Worm (Caenorhabditis elegans) whole organism, midembryonic: ENCODE data around the gene F39G3.3.

Source experiments
- T22C8.4 ChIP-seq: fragments of 200-800 bp; sonication (Bioruptor generic); IDR thresholded peaks from 2 replicates; pipeline ENCODE4 v1.3.6; 2022; ENCODE audit warnings: missing genetic modification characterization, missing compliant biosample characterization
- cog-1 ChIP-seq: sonication (generic microtip); optimal IDR thresholded peaks from 2 replicates; lab custom pipeline; 2016; ENCODE audit warnings: missing genetic modification characterization, missing compliant biosample characterization
- flt-1 ChIP-seq: fragments of 200-800 bp; sonication (Bioruptor generic); IDR thresholded peaks from 2 replicates; pipeline ENCODE4 v1.3.6; 2022; ENCODE audit warnings: missing genetic modification characterization, missing compliant biosample characterization
- klf-2 ChIP-seq: fragments of 200-800 bp; sonication (Bioruptor generic); conservative IDR thresholded peaks from 2 replicates; pipeline ENCODE4 v1.3.6; 2022; ENCODE audit warnings: missing genetic modification reagents, missing genetic modification characterization, missing compliant biosample characterization
- med-1 ChIP-seq: sonication (generic microtip); optimal IDR thresholded peaks from 2 replicates; lab custom pipeline; 2017; ENCODE audit warnings: missing genetic modification characterization, mild to moderate bottlenecking, missing compliant biosample characterization, antibody characterized with exemption, missing genetic modification reagents; ENCODE audit not compliant: insufficient read depth
- ref-1 ChIP-seq: fragments of 200-800 bp; sonication (Bioruptor generic); conservative IDR thresholded peaks from 2 replicates; pipeline ENCODE4 v1.3.6; 2022; ENCODE audit warnings: missing genetic modification reagents, missing genetic modification characterization, missing compliant biosample characterization
- tab-1 ChIP-seq: fragments of 200-800 bp; sonication (Bioruptor generic); IDR thresholded peaks from 2 replicates; pipeline ENCODE4 v1.3.6; 2022; ENCODE audit warnings: missing genetic modification characterization, missing compliant biosample characterization
- ztf-23 ChIP-seq: fragments of 200-800 bp; sonication (Bioruptor generic); IDR thresholded peaks from 2 replicates; pipeline ENCODE4 v1.3.6; 2022; ENCODE audit warnings: missing genetic modification reagents, missing genetic modification characterization, missing compliant biosample characterization
- ztf-29 ChIP-seq: fragments of 200-800 bp; sonication (Bioruptor generic); IDR thresholded peaks from 2 replicates; pipeline ENCODE4 v1.3.6; 2022; ENCODE audit warnings: missing genetic modification reagents, missing genetic modification characterization, missing compliant biosample characterization

The F39G3.3 gene

ce11 chrV:4694466-4695092 lies 37.1 kb upstream of the F39G3.3 start:
- TF ChIP-seq flt-1 (GFP tag; lab: Robert Waterston, UW): no peak
- no peak for TF ChIP-seq ref-1 (GFP tag; lab: Robert Waterston, UW)
- no peak for TF ChIP-seq med-1 (GFP tag; lab: Kevin White, UChicago)
- TF ChIP-seq ztf-29 (GFP tag; lab: Robert Waterston, UW): no peak
- TF ChIP-seq klf-2 (GFP tag; lab: Robert Waterston, UW): no peak
- no peak for TF ChIP-seq ztf-23 (GFP tag; lab: Robert Waterston, UW)
- no peak for TF ChIP-seq T22C8.4 (GFP tag; lab: Robert Waterston, UW)
- no peak for TF ChIP-seq cog-1 (tag; lab: Kevin White, UChicago)
- no peak for TF ChIP-seq tab-1 (GFP tag; lab: Robert Waterston, UW)

- TF ChIP-seq flt-1 (GFP tag; lab: Robert Waterston, UW) (no peak), T22C8.4 (GFP tag; lab: Robert Waterston, UW) (no peak), med-1 (GFP tag; lab: Kevin White, UChicago) (no peak), klf-2 (GFP tag; lab: Robert Waterston, UW) (no peak), ztf-29 (GFP tag; lab: Robert Waterston, UW) (no peak)
Observed at ce11 chrV:4698675-4699074, 33.0 kb upstream of the F39G3.3 start.

ce11 chrV:4700189-4700588 lies 31.5 kb upstream of the F39G3.3 start, which contains the start of gene ZC266.1:
Gene ZC266.1 (minus strand): TSS chrV:4700289.
- TF ChIP-seq tab-1 (GFP tag; lab: Robert Waterston, UW): no peak
- no peak for TF ChIP-seq med-1 (GFP tag; lab: Kevin White, UChicago)
- no peak for TF ChIP-seq flt-1 (GFP tag; lab: Robert Waterston, UW)

- TF ChIP-seq ztf-23 (GFP tag; lab: Robert Waterston, UW) (no peak), ztf-29 (GFP tag; lab: Robert Waterston, UW) (no peak), tab-1 (GFP tag; lab: Robert Waterston, UW) (no peak), klf-2 (GFP tag; lab: Robert Waterston, UW) (no peak), T22C8.4 (GFP tag; lab: Robert Waterston, UW) (no peak), ref-1 (GFP tag; lab: Robert Waterston, UW) (no peak), flt-1 (GFP tag; lab: Robert Waterston, UW) (no peak), cog-1 (tag; lab: Kevin White, UChicago) (no peak), med-1 (GFP tag; lab: Kevin White, UChicago) (no peak)
Observed at ce11 chrV:4707646-4708045, 24.1 kb upstream of the F39G3.3 start.

ce11 chrV:4710464-4710863 lies 21.2 kb upstream of the F39G3.3 start, which contains the start of gene oac-24:
Gene oac-24 (plus strand): TSS chrV:4710764.
- TF ChIP-seq med-1 (GFP tag; lab: Kevin White, UChicago): no peak
- TF ChIP-seq tab-1 (GFP tag; lab: Robert Waterston, UW): no peak
- no peak for TF ChIP-seq cog-1 (tag; lab: Kevin White, UChicago)
- TF ChIP-seq ref-1 (GFP tag; lab: Robert Waterston, UW): no peak
- TF ChIP-seq ztf-23 (GFP tag; lab: Robert Waterston, UW): no peak
- TF ChIP-seq flt-1 (GFP tag; lab: Robert Waterston, UW): no peak
- TF ChIP-seq klf-2 (GFP tag; lab: Robert Waterston, UW): no peak
- TF ChIP-seq ztf-29 (GFP tag; lab: Robert Waterston, UW): no peak
- no peak for TF ChIP-seq T22C8.4 (GFP tag; lab: Robert Waterston, UW)

- TF ChIP-seq flt-1 (GFP tag; lab: Robert Waterston, UW) (no peak), tab-1 (GFP tag; lab: Robert Waterston, UW) (no peak), med-1 (GFP tag; lab: Kevin White, UChicago) (no peak), cog-1 (tag; lab: Kevin White, UChicago) (no peak), klf-2 (GFP tag; lab: Robert Waterston, UW) (no peak), ztf-23 (GFP tag; lab: Robert Waterston, UW) (no peak), T22C8.4 (GFP tag; lab: Robert Waterston, UW) (no peak), ref-1 (GFP tag; lab: Robert Waterston, UW) (no peak), ztf-29 (GFP tag; lab: Robert Waterston, UW) (no peak)
Observed at ce11 chrV:4719965-4720364, 11.7 kb upstream of the F39G3.3 start, which contains the start of gene prx-6. Gene prx-6 (minus strand): TSS chrV:4720093.

ce11 chrV:4720884-4721464 lies 10.7 kb upstream of the F39G3.3 start:
- no peak for TF ChIP-seq ztf-23 (GFP tag; lab: Robert Waterston, UW)
- TF ChIP-seq ref-1 (GFP tag; lab: Robert Waterston, UW): no peak
- TF ChIP-seq klf-2 (GFP tag; lab: Robert Waterston, UW): no peak
- TF ChIP-seq med-1 (GFP tag; lab: Kevin White, UChicago): no peak
- no peak for TF ChIP-seq ztf-29 (GFP tag; lab: Robert Waterston, UW)
- TF ChIP-seq T22C8.4 (GFP tag; lab: Robert Waterston, UW): no peak
- TF ChIP-seq flt-1 (GFP tag; lab: Robert Waterston, UW): no peak
- TF ChIP-seq tab-1 (GFP tag; lab: Robert Waterston, UW): no peak
- no peak for TF ChIP-seq cog-1 (tag; lab: Kevin White, UChicago)

- TF ChIP-seq tab-1 (GFP tag; lab: Robert Waterston, UW) (no peak), ztf-29 (GFP tag; lab: Robert Waterston, UW) (no peak), ztf-23 (GFP tag; lab: Robert Waterston, UW) (no peak), ref-1 (GFP tag; lab: Robert Waterston, UW) (no peak), flt-1 (GFP tag; lab: Robert Waterston, UW) (no peak), med-1 (GFP tag; lab: Kevin White, UChicago) (no peak), klf-2 (GFP tag; lab: Robert Waterston, UW) (no peak), T22C8.4 (GFP tag; lab: Robert Waterston, UW) (no peak), cog-1 (tag; lab: Kevin White, UChicago) (no peak)
Observed at ce11 chrV:4722314-4722713, 9.4 kb upstream of the F39G3.3 start, which contains the start of gene F39G3.5. Gene F39G3.5 (plus strand): TSS chrV:4722614.
